Worm (Caenorhabditis elegans) whole organism, L1 larva: ENCODE measurements around the gene clec-157.

Source experiments
- alr-1 ChIP-seq: fragments of 200-800 bp; sonication (Bioruptor generic); optimal IDR thresholded peaks from 2 replicates; lab custom pipeline; 2018; ENCODE audit warnings: borderline replicate concordance, mild to moderate bottlenecking, missing genetic modification characterization, missing compliant biosample characterization
- ceh-63 ChIP-seq: fragments of 200-800 bp; sonication (Bioruptor generic); optimal IDR thresholded peaks from 2 replicates; lab custom pipeline; 2018; ENCODE audit warnings: mild to moderate bottlenecking, missing genetic modification characterization, missing compliant biosample characterization
- ceh-8 ChIP-seq: fragments of 200-800 bp; sonication (Bioruptor generic); optimal IDR thresholded peaks from 2 replicates; lab custom pipeline; 2018; ENCODE audit warnings: mild to moderate bottlenecking, missing genetic modification characterization, moderate library complexity, missing compliant biosample characterization
- ceh-88 ChIP-seq: fragments of 200-800 bp; sonication (Bioruptor generic); IDR thresholded peaks from 2 replicates; pipeline ENCODE4 v1.3.6; 2022; ENCODE audit warnings: missing genetic modification characterization, missing compliant biosample characterization
- ceh-90 ChIP-seq: sonication (generic microtip); optimal IDR thresholded peaks from 2 replicates; lab custom pipeline; 2016; ENCODE audit warnings: missing genetic modification characterization, missing compliant biosample characterization
- dsc-1 ChIP-seq: sonication (generic microtip); optimal IDR thresholded peaks from 2 replicates; lab custom pipeline; 2016; ENCODE audit warnings: mild to moderate bottlenecking, missing genetic modification characterization, missing compliant biosample characterization
- efl-1 ChIP-seq, 4 experiments: fragments of 150-350 bp; optimal IDR thresholded peaks in 3 of 4; peaks in 1 of 4; 1 replicate in 1 of 4; 2 replicates in 3 of 4; lab custom pipeline; 2014; ENCODE audit warnings: missing biosample characterization in 2 of 4, missing genetic modification characterization in 2 of 4, missing genetic modification reagents in 2 of 4
- egl-13 ChIP-seq: sonication (generic microtip); optimal IDR thresholded peaks from 2 replicates; lab custom pipeline; 2016; ENCODE audit warnings: missing genotype, missing genetic modification reagents, missing genetic modification characterization, missing compliant biosample characterization
- elt-2 ChIP-seq: sonication (generic microtip); optimal IDR thresholded peaks from 2 replicates; lab custom pipeline; 2016; ENCODE audit warnings: missing genetic modification characterization, mild to moderate bottlenecking, inconsistent platforms, missing compliant biosample characterization, missing genetic modification reagents
- fkh-10 ChIP-seq: sonication (generic microtip); optimal IDR thresholded peaks from 2 replicates; lab custom pipeline; 2017; ENCODE audit warnings: missing biosample characterization, missing genetic modification reagents, missing genetic modification characterization
- fos-1 ChIP-seq: fragments of 150-350 bp; optimal IDR thresholded peaks from 2 replicates; lab custom pipeline; 2014; ENCODE audit warnings: missing biosample characterization, missing genetic modification characterization
- grh-1 ChIP-seq: fragments of 200-800 bp; sonication (Bioruptor generic); IDR thresholded peaks from 2 replicates; pipeline ENCODE4 v1.3.6; 2022; ENCODE audit warnings: missing genetic modification reagents, missing genetic modification characterization, missing compliant biosample characterization
- hpl-2 ChIP-seq: fragments of 150-350 bp; optimal IDR thresholded peaks from 2 replicates; lab custom pipeline; 2014; ENCODE audit warnings: missing biosample characterization, missing genetic modification reagents, missing genetic modification characterization
- irx-1 ChIP-seq: sonication (generic microtip); optimal IDR thresholded peaks from 2 replicates; lab custom pipeline; 2016; ENCODE audit warnings: missing genetic modification characterization, missing compliant biosample characterization
- jun-1 ChIP-seq: fragments of 150-350 bp; optimal IDR thresholded peaks from 2 replicates; lab custom pipeline; 2014; ENCODE audit warnings: missing biosample characterization, missing genetic modification reagents, missing genetic modification characterization
- lin-14 ChIP-seq: fragments of 200-800 bp; sonication (Bioruptor generic); optimal IDR thresholded peaks from 2 replicates; lab custom pipeline; 2018; ENCODE audit warnings: mild to moderate bottlenecking, missing genetic modification characterization, moderate library complexity, missing compliant biosample characterization
- lin-15B ChIP-seq: fragments of 150-350 bp; sonication (generic microtip); optimal IDR thresholded peaks from 3 replicates; lab custom pipeline; 2014; ENCODE audit warnings: missing biosample characterization, missing genetic modification characterization
- lin-35 ChIP-seq, 2 experiments: fragments of 150-350 bp; optimal IDR thresholded peaks; 2 replicates each; lab custom pipeline; 2014; ENCODE audit warnings: missing biosample characterization in 2 of 2, missing genetic modification characterization in 2 of 2, missing genetic modification reagents in 2 of 2
- lir-3 ChIP-seq: sonication (generic microtip); optimal IDR thresholded peaks from 2 replicates; lab custom pipeline; 2016; ENCODE audit warnings: mild to moderate bottlenecking, missing genetic modification characterization, moderate library complexity, missing compliant biosample characterization; ENCODE audit not compliant: poor library complexity
- mdl-1 ChIP-seq, 2 experiments: fragments of 150-350 bp; optimal IDR thresholded peaks; 2 replicates each; lab custom pipeline; 2014 to 2017; ENCODE audit warnings: missing biosample characterization in 2 of 2, missing genetic modification characterization in 2 of 2, inconsistent platforms in 1 of 2
- nhr-12 ChIP-seq: sonication (generic microtip); optimal IDR thresholded peaks from 2 replicates; lab custom pipeline; 2017; ENCODE audit warnings: missing biosample characterization, missing genetic modification characterization
- nhr-19 ChIP-seq: fragments of 200-800 bp; sonication (Bioruptor generic); conservative IDR thresholded peaks from 2 replicates; pipeline ENCODE4 v1.3.6; 2022; ENCODE audit warnings: missing genetic modification characterization, missing compliant biosample characterization
- nhr-47 ChIP-seq: sonication (generic microtip); optimal IDR thresholded peaks from 2 replicates; lab custom pipeline; 2016; ENCODE audit warnings: mild to moderate bottlenecking, missing genetic modification characterization, moderate library complexity, missing compliant biosample characterization
- pax-3 ChIP-seq: fragments of 200-800 bp; sonication (Bioruptor generic); optimal IDR thresholded peaks from 2 replicates; lab custom pipeline; 2018; ENCODE audit warnings: mild to moderate bottlenecking, missing genetic modification characterization, moderate library complexity, missing compliant biosample characterization
- rnt-1 ChIP-seq: sonication (generic microtip); optimal IDR thresholded peaks from 2 replicates; lab custom pipeline; 2016; ENCODE audit warnings: mild to moderate bottlenecking, missing genetic modification characterization, moderate library complexity, missing compliant biosample characterization
- sox-4 ChIP-seq: sonication (generic microtip); optimal IDR thresholded peaks from 2 replicates; lab custom pipeline; 2016; ENCODE audit warnings: missing genetic modification characterization, missing compliant biosample characterization
- sptf-1 ChIP-seq: fragments of 150-350 bp; optimal IDR thresholded peaks from 2 replicates; lab custom pipeline; 2014; ENCODE audit warnings: missing biosample characterization, missing genetic modification characterization
- sup-37 ChIP-seq: fragments of 200-800 bp; sonication (Bioruptor generic); optimal IDR thresholded peaks from 2 replicates; lab custom pipeline; 2018; ENCODE audit warnings: mild to moderate bottlenecking, missing genetic modification characterization, missing compliant biosample characterization
- tlp-1 ChIP-seq: fragments of 150-350 bp; optimal IDR thresholded peaks from 2 replicates; lab custom pipeline; 2014; ENCODE audit warnings: missing biosample characterization, missing genetic modification characterization
- unc-130 ChIP-seq: fragments of 150-350 bp; optimal IDR thresholded peaks from 2 replicates; lab custom pipeline; 2017; ENCODE audit warnings: missing biosample characterization, missing genetic modification characterization, inconsistent platforms
- unc-62 ChIP-seq: fragments of 150-350 bp; optimal IDR thresholded peaks from 2 replicates; lab custom pipeline; 2014; ENCODE audit warnings: missing biosample characterization, missing genetic modification reagents, missing genetic modification characterization
- unc-86 ChIP-seq: sonication (generic microtip); optimal IDR thresholded peaks from 2 replicates; lab custom pipeline; 2016; ENCODE audit warnings: missing genetic modification characterization, missing compliant biosample characterization
- zag-1 ChIP-seq: fragments of 150-350 bp; optimal IDR thresholded peaks from 2 replicates; lab custom pipeline; 2014; ENCODE audit warnings: missing biosample characterization, missing genetic modification characterization
- zip-4 ChIP-seq: fragments of 200-800 bp; sonication (Bioruptor generic); optimal IDR thresholded peaks from 2 replicates; lab custom pipeline; 2018; ENCODE audit warnings: mild to moderate bottlenecking, missing genetic modification characterization, moderate library complexity, missing compliant biosample characterization

The clec-157 gene

ce11 chrIII:4875663-4876062, 31.4 kb upstream of the clec-157 start (continued):
- TF ChIP-seq lir-3 (no peak), lin-35 (GFP tag; optimal IDR thresholded peaks at IDR 0.05; lab: Kevin White, UChicago) (peak in 1 of 2 experiments; percentile 20), mdl-1 (tag; optimal IDR thresholded peaks at IDR 0.05; lab: Kevin White, UChicago) (no peak), lin-14 (peak; percentile 61), jun-1 (tag; lab: Kevin White, UChicago) (no peak), ceh-63 (GFP tag; lab: Kevin White, UChicago) (no peak), unc-86 (tag; lab: Kevin White, UChicago) (peak; percentile 50), rnt-1 (tag; lab: Kevin White, UChicago) (no peak), fkh-10 (GFP tag; lab: Kevin White, UChicago) (peak; percentile 42), ceh-90 (tag; lab: Kevin White, UChicago) (no peak), pax-3 (tag; lab: Kevin White, UChicago) (no peak), sox-4 (tag; lab: Kevin White, UChicago) (no peak), egl-13 (tag; lab: Kevin White, UChicago) (peak; percentile 47), dsc-1 (tag; lab: Kevin White, UChicago) (peak; percentile 56), sup-37 (no peak), ceh-8 (GFP tag; lab: Kevin White, UChicago) (no peak), lin-15B (tag; lab: Kevin White, UChicago) (no peak), nhr-47 (tag; lab: Kevin White, UChicago) (peak; percentile 3)

ce11 chrIII:4874671-4875070, 30.4 kb upstream of the clec-157 start, which contains the start of gene C35D10.12:
TSS of gene C35D10.12 (minus strand) at chrIII:4874771.
- TF ChIP-seq sox-4 (tag; lab: Kevin White, UChicago) = no peak
- no peak for TF ChIP-seq zag-1 (tag; lab: Kevin White, UChicago)
- no peak for TF ChIP-seq nhr-19 (GFP tag; lab: Robert Waterston, UW)
- no peak for TF ChIP-seq elt-2
- no peak for TF ChIP-seq unc-62
- no peak for TF ChIP-seq efl-1 (optimal IDR thresholded peaks at IDR 0.05; lab: Kevin White, UChicago)
- peak in 1 of 2 experiments; percentile 31 for TF ChIP-seq efl-1 (GFP tag; optimal IDR thresholded peaks at IDR 0.05 in 1 of 2; lab: Kevin White, UChicago)

- TF ChIP-seq zip-4 (GFP tag; lab: Kevin White, UChicago) = no peak
Observed at ce11 chrIII:4873395-4873794, 29.2 kb upstream of the clec-157 start.

- TF ChIP-seq ceh-88 (GFP tag; lab: Robert Waterston, UW) (no peak), pax-3 (tag; lab: Kevin White, UChicago) (no peak), grh-1 (GFP tag; lab: Robert Waterston, UW) (no peak), rnt-1 (tag; lab: Kevin White, UChicago) (no peak), lin-15B (tag; lab: Kevin White, UChicago) (no peak), alr-1 (no peak), zip-4 (GFP tag; lab: Kevin White, UChicago) (no peak)
Observed at ce11 chrIII:4870478-4870877, 26.3 kb upstream of the clec-157 start, which contains the start of gene gipc-1. TSS of gene gipc-1 (plus strand) at chrIII:4870778.

- TF ChIP-seq sptf-1 (no peak), hpl-2 (GFP tag; lab: Kevin White, UChicago) (no peak), ceh-90 (tag; lab: Kevin White, UChicago) (no peak), mdl-1 (tag; optimal IDR thresholded peaks at IDR 0.05; lab: Kevin White, UChicago) (no peak), nhr-12 (tag; lab: Kevin White, UChicago) (no peak), zag-1 (tag; lab: Kevin White, UChicago) (no peak), unc-130 (no peak), lin-14 (no peak), tlp-1 (tag; lab: Kevin White, UChicago) (no peak), irx-1 (no peak), rnt-1 (tag; lab: Kevin White, UChicago) (no peak), fos-1 (tag; lab: Kevin White, UChicago) (no peak)
Observed at ce11 chrIII:4868643-4869042, 24.4 kb upstream of the clec-157 start, which contains the start of the genes msd-4 and C35D10.3. TSS of gene msd-4 (minus strand) at chrIII:4868743. TSS of gene C35D10.3 (plus strand) at chrIII:4868921.
